Worm (Caenorhabditis elegans) whole organism, L1 larva: ENCODE results near the gene Y37E11AL.12.
A peak's percentile ranks its signal among the peaks of the same experiment; 100 is the strongest.

Experiments
- aha-1 ChIP-seq: fragments of 150-350 bp; optimal IDR thresholded peaks from 2 replicates; lab custom pipeline; 2014; ENCODE audit warnings: missing biosample characterization, missing genetic modification characterization
- ceh-82 ChIP-seq, 3 experiments: fragments of 150-350 bp in 1 of 3; sonication (generic microtip) in 2 of 3; optimal IDR thresholded peaks; 2 replicates each; lab custom pipeline; 2014 to 2017; ENCODE audit warnings: missing biosample characterization in 3 of 3, missing genetic modification characterization in 3 of 3
- dpl-1 ChIP-seq, 3 experiments: fragments of 150-350 bp in 2 of 3; sonication (generic microtip) in 1 of 3; optimal IDR thresholded peaks; 2 replicates each; lab custom pipeline; 2014 to 2017; ENCODE audit warnings: missing biosample characterization in 3 of 3, missing genetic modification characterization in 3 of 3, missing genetic modification reagents in 3 of 3
- efl-1 ChIP-seq, 4 experiments: fragments of 150-350 bp; optimal IDR thresholded peaks in 3 of 4; peaks in 1 of 4; 1 replicate in 1 of 4; 2 replicates in 3 of 4; lab custom pipeline; 2014; ENCODE audit warnings: missing biosample characterization in 2 of 4, missing genetic modification characterization in 2 of 4, missing genetic modification reagents in 2 of 4
- egl-27 ChIP-seq, 2 experiments: fragments of 150-350 bp in 1 of 2; sonication (generic microtip); optimal IDR thresholded peaks; 3 replicates each; lab custom pipeline; 2017 to 2018; ENCODE audit warnings: missing biosample characterization in 2 of 2, missing genetic modification characterization in 2 of 2, missing genetic modification reagents in 2 of 2
- lin-35 ChIP-seq, 2 experiments: fragments of 150-350 bp; optimal IDR thresholded peaks; 2 replicates each; lab custom pipeline; 2014; ENCODE audit warnings: missing biosample characterization in 2 of 2, missing genetic modification characterization in 2 of 2, missing genetic modification reagents in 2 of 2
- lin-39 ChIP-seq: fragments of 150-350 bp; optimal IDR thresholded peaks from 2 replicates; lab custom pipeline; 2014; ENCODE audit warnings: missing biosample characterization, missing genetic modification reagents, missing genetic modification characterization
- skn-1 ChIP-seq: fragments of 150-350 bp; optimal IDR thresholded peaks from 2 replicates; lab custom pipeline; 2014; ENCODE audit warnings: missing biosample characterization, missing genetic modification characterization
- unc-30 ChIP-seq: sonication (generic microtip); optimal IDR thresholded peaks from 2 replicates; lab custom pipeline; 2017; ENCODE audit warnings: missing biosample characterization, missing genetic modification characterization
- ztf-11 ChIP-seq, 2 experiments: sonication (generic microtip); optimal IDR thresholded peaks; 2 replicates each; lab custom pipeline; 2016 to 2017; ENCODE audit warnings: missing genetic modification characterization in 2 of 2, missing biosample characterization in 1 of 2, missing compliant biosample characterization in 1 of 2

DNA sequence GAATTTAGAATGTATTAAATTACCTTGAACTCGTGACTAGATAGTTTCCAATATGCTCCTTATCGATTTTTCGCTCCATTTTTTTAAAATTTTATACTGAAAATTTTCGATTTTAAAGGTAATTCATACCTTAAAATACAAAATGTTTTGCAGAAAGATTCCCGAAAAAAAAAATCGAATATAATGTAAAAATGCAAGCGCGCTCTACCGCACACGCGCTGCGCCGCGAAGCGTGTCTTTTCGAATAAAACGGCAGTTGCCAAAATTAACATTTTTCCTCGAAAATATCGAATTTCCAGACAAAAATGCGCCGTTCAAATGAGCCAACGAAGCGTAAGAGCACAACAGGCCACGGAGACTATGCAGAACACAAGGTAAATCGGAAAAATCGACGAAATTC, 7.2 kb downstream of the Y37E11AL.12 start, which contains the start of the genes taf-6.2 and Y37E11AL.3:
- TF ChIP-seq lin-39 (no peak), ceh-82 (tag; optimal IDR thresholded peaks at IDR 0.05; lab: Kevin White, UChicago) (peak; percentile 0 to 69 (median 60)), aha-1 (tag; lab: Kevin White, UChicago) (no peak), dpl-1 (GFP tag; optimal IDR thresholded peaks at IDR 0.05; lab: Kevin White, UChicago) (peak; percentile 85 to 92 (median 91)), ztf-11 (tag; optimal IDR thresholded peaks at IDR 0.05; lab: Kevin White, UChicago) (no peak), lin-35 (GFP tag; optimal IDR thresholded peaks at IDR 0.05; lab: Kevin White, UChicago) (peak; percentile 90 to 96), skn-1 (tag; lab: Kevin White, UChicago) (peak; percentile 18), efl-1 (optimal IDR thresholded peaks at IDR 0.05; lab: Kevin White, UChicago) (peak; percentile 88 to 93), efl-1 (GFP tag; optimal IDR thresholded peaks at IDR 0.05 in 1 of 2; lab: Kevin White, UChicago) (peak; percentile 93 to 99), unc-30 (tag; lab: Kevin White, UChicago) (no peak), egl-27 (tag; optimal IDR thresholded peaks at IDR 0.05; lab: Kevin White, UChicago) (no peak)
